Worm (Caenorhabditis elegans): ENCODE measurements around the gene irld-22.

DNA sequence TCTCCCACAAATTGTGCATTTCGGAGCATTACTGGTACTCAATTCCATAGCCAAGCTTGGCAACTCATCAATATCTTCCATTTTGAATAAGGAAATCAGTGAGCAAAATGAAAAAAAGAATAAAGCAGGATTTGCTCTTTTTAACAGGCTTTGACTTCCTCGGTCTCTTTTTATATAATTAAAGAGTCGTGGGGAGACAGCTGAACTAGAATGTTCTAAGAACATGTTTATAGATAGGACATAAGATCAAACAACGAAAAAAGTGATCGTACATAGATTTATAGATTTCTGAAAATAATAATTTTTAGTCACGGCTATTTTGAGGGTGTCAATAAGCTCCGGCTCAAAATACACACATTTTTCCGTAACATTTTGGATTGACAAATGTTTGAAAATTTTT, 39.9 kb downstream of the irld-22 start, which contains the start of gene nhr-189:
- TF ChIP-seq ceh-39 (tag; optimal IDR thresholded peaks at IDR 0.05) (no peak), ceh-43 (GFP tag; optimal IDR thresholded peaks at IDR 0.05) (no peak), nhr-76 (tag; optimal IDR thresholded peaks at IDR 0.05) (no peak), pha-4 (tag; optimal IDR thresholded peaks at IDR 0.05) (no peak), nhr-12 (tag; optimal IDR thresholded peaks at IDR 0.05) (no peak), nhr-28 (tag; optimal IDR thresholded peaks at IDR 0.05) (no peak)
